Worm (Caenorhabditis elegans) whole organism, early embryonic: Measurements from ENCODE around the gene nhr-188.

Source experiments
- B0310.2 ChIP-seq: sonication (generic microtip); optimal IDR thresholded peaks from 2 replicates; lab custom pipeline; 2016; ENCODE audit warnings: mild to moderate bottlenecking, missing genetic modification characterization, missing compliant biosample characterization
- F13C5.2 ChIP-seq: sonication (generic microtip); optimal IDR thresholded peaks from 2 replicates; lab custom pipeline; 2017; ENCODE audit warnings: mild to moderate bottlenecking, missing genetic modification characterization, inconsistent platforms, missing compliant biosample characterization
- aly-1 ChIP-seq: sonication (generic microtip); optimal IDR thresholded peaks from 2 replicates; lab custom pipeline; 2016; ENCODE audit warnings: missing genetic modification characterization, missing compliant biosample characterization
- ama-1 ChIP-seq: fragments of 150-350 bp; optimal IDR thresholded peaks from 2 replicates; lab custom pipeline; 2014
- ceh-13 ChIP-seq: fragments of 200-800 bp; sonication (Bioruptor generic); optimal IDR thresholded peaks from 2 replicates; lab custom pipeline; 2018; ENCODE audit warnings: mild to moderate bottlenecking, missing genetic modification characterization, missing compliant biosample characterization
- ceh-36 ChIP-seq: sonication (generic microtip); optimal IDR thresholded peaks from 2 replicates; lab custom pipeline; 2016; ENCODE audit warnings: missing genetic modification characterization, inconsistent platforms, missing compliant biosample characterization
- ets-7 ChIP-seq: sonication (generic microtip); optimal IDR thresholded peaks from 2 replicates; lab custom pipeline; 2016; ENCODE audit warnings: missing genotype, missing genetic modification characterization, missing compliant biosample characterization
- flt-1 ChIP-seq: fragments of 200-800 bp; sonication (Bioruptor generic); IDR thresholded peaks from 2 replicates; pipeline ENCODE4 v1.3.6; 2022; ENCODE audit warnings: missing genetic modification characterization, missing compliant biosample characterization
- hmbx-1 ChIP-seq: sonication (generic microtip); optimal IDR thresholded peaks from 2 replicates; lab custom pipeline; 2016; ENCODE audit warnings: mild to moderate bottlenecking, missing genetic modification characterization, missing compliant biosample characterization
- hmg-4 ChIP-seq: fragments of 200-800 bp; sonication (Bioruptor generic); optimal IDR thresholded peaks from 2 replicates; lab custom pipeline; 2018; ENCODE audit warnings: mild to moderate bottlenecking, missing genetic modification characterization, missing compliant biosample characterization
- hnd-1 ChIP-seq: sonication (generic microtip); optimal IDR thresholded peaks from 2 replicates; lab custom pipeline; 2016; ENCODE audit warnings: missing genetic modification characterization, missing compliant biosample characterization
- pes-1 ChIP-seq: fragments of 200-800 bp; sonication (Bioruptor generic); IDR thresholded peaks from 2 replicates; pipeline ENCODE4 v1.3.6; 2022; ENCODE audit warnings: missing genetic modification reagents, missing genetic modification characterization, missing compliant biosample characterization
- scrt-1 ChIP-seq: fragments of 200-800 bp; sonication (Bioruptor generic); IDR thresholded peaks from 2 replicates; pipeline ENCODE4 v1.3.6; 2022; ENCODE audit warnings: missing genetic modification characterization, missing compliant biosample characterization
- sea-1 ChIP-seq: fragments of 200-800 bp; sonication (Bioruptor generic); conservative IDR thresholded peaks from 2 replicates; pipeline ENCODE4 v1.3.6; 2022; ENCODE audit warnings: missing genetic modification characterization, missing compliant biosample characterization
- tbx-11 ChIP-seq: fragments of 200-800 bp; sonication (Bioruptor generic); IDR thresholded peaks from 2 replicates; pipeline ENCODE4 v1.3.6; 2022; ENCODE audit warnings: missing genetic modification characterization, missing compliant biosample characterization
- tbx-37 ChIP-seq: fragments of 200-800 bp; sonication (Bioruptor generic); conservative IDR thresholded peaks from 2 replicates; pipeline ENCODE4 v1.3.6; 2022; ENCODE audit warnings: missing genetic modification reagents, missing genetic modification characterization, missing compliant biosample characterization
- tra-4 ChIP-seq: sonication (generic microtip); optimal IDR thresholded peaks from 2 replicates; lab custom pipeline; 2017; ENCODE audit warnings: missing genetic modification characterization, missing compliant biosample characterization

nhr-188 gene

ce11 chrV:3878223-3878622 lies 20.6 kb upstream of the nhr-188 start, which contains the start of gene nhr-159:
TSS of gene nhr-159 (minus strand) at chrV:3878323.
- TF ChIP-seq ama-1 (lab: Kevin White, UChicago) (no peak), ceh-36 (tag; lab: Kevin White, UChicago) (no peak), hnd-1 (tag; lab: Kevin White, UChicago) (no peak), aly-1 (tag; lab: Kevin White, UChicago) (no peak), F13C5.2 (no peak), flt-1 (GFP tag; lab: Robert Waterston, UW) (no peak), tbx-37 (no peak), sea-1 (GFP tag; lab: Robert Waterston, UW) (no peak), scrt-1 (GFP tag; lab: Robert Waterston, UW) (no peak)

ce11 chrV:3877242-3877641 lies 19.6 kb upstream of the nhr-188 start:
- no peak for TF ChIP-seq aly-1 (tag; lab: Kevin White, UChicago)
- no peak for TF ChIP-seq hmg-4 (GFP tag; lab: Kevin White, UChicago)
- TF ChIP-seq ets-7 (tag; lab: Kevin White, UChicago): no peak

- TF ChIP-seq hmg-4 (GFP tag; lab: Kevin White, UChicago) (no peak), ama-1 (lab: Kevin White, UChicago) (no peak), flt-1 (GFP tag; lab: Robert Waterston, UW) (no peak), ets-7 (tag; lab: Kevin White, UChicago) (no peak), sea-1 (GFP tag; lab: Robert Waterston, UW) (no peak), ceh-13 (GFP tag; lab: Kevin White, UChicago) (no peak), B0310.2 (tag; lab: Kevin White, UChicago) (no peak)
These were observed 16.6 kb upstream of the nhr-188 start, which contains the start of gene nhr-158 for ce11 chrV:3874102-3874744. TSS of gene nhr-158 (minus strand) at chrV:3874152.

ce11 chrV:3870359-3870758 lies 12.7 kb upstream of the nhr-188 start:
- TF ChIP-seq flt-1 (GFP tag; lab: Robert Waterston, UW) (no peak), ceh-13 (GFP tag; lab: Kevin White, UChicago) (no peak), ceh-36 (tag; lab: Kevin White, UChicago) (no peak), ama-1 (lab: Kevin White, UChicago) (no peak), B0310.2 (tag; lab: Kevin White, UChicago) (no peak), tbx-11 (GFP tag; lab: Robert Waterston, UW) (no peak), ets-7 (tag; lab: Kevin White, UChicago) (no peak)

- TF ChIP-seq ceh-13 (GFP tag; lab: Kevin White, UChicago) (no peak), scrt-1 (GFP tag; lab: Robert Waterston, UW) (no peak), aly-1 (tag; lab: Kevin White, UChicago) (no peak), B0310.2 (tag; lab: Kevin White, UChicago) (no peak), hnd-1 (tag; lab: Kevin White, UChicago) (no peak), sea-1 (GFP tag; lab: Robert Waterston, UW) (no peak), tbx-11 (GFP tag; lab: Robert Waterston, UW) (no peak), tra-4 (tag; lab: Kevin White, UChicago) (no peak), ama-1 (lab: Kevin White, UChicago) (no peak), pes-1 (GFP tag; lab: Robert Waterston, UW) (no peak), tbx-37 (no peak), flt-1 (GFP tag; lab: Robert Waterston, UW) (no peak), F13C5.2 (no peak), hmg-4 (GFP tag; lab: Kevin White, UChicago) (no peak), hmbx-1 (tag; lab: Kevin White, UChicago) (no peak), ceh-36 (tag; lab: Kevin White, UChicago) (no peak), ets-7 (tag; lab: Kevin White, UChicago) (no peak)
These were observed 11.2 kb upstream of the nhr-188 start, which contains the start of gene nhr-157 for ce11 chrV:3868905-3869304. TSS of gene nhr-157 (minus strand) at chrV:3869005.

ce11 chrV:3865273-3865672 lies 7.6 kb upstream of the nhr-188 start:
- TF ChIP-seq B0310.2 (tag; lab: Kevin White, UChicago) (no peak), ets-7 (tag; lab: Kevin White, UChicago) (no peak), hmg-4 (GFP tag; lab: Kevin White, UChicago) (no peak), pes-1 (GFP tag; lab: Robert Waterston, UW) (no peak), aly-1 (tag; lab: Kevin White, UChicago) (no peak), flt-1 (GFP tag; lab: Robert Waterston, UW) (no peak), tbx-11 (GFP tag; lab: Robert Waterston, UW) (no peak), sea-1 (GFP tag; lab: Robert Waterston, UW) (no peak), scrt-1 (GFP tag; lab: Robert Waterston, UW) (no peak), hmbx-1 (tag; lab: Kevin White, UChicago) (no peak), F13C5.2 (no peak)

- no peak for TF ChIP-seq aly-1 (tag; lab: Kevin White, UChicago)
These were observed 5.2 kb upstream of the nhr-188 start, which contains the start of gene nhr-187 for ce11 chrV:3862851-3863250. TSS of gene nhr-187 (minus strand) at chrV:3862951.

ce11 chrV:3860123-3860522 lies 2.5 kb upstream of the nhr-188 start, which contains the start of gene nhr-189:
TSS of gene nhr-189 (minus strand) at chrV:3860243.
- TF ChIP-seq tbx-37 (no peak), ets-7 (tag; lab: Kevin White, UChicago) (no peak)
